Worm (Caenorhabditis elegans) whole organism, L4 larva: ENCODE results near the gene unc-43.
A peak's percentile ranks its signal among the peaks of the same experiment; 100 is the strongest.
"Not testable (repeated sequence)": the region's sequence is repeated elsewhere in the genome, so short reads cannot be mapped to it uniquely, and the experiment has no call there.

Source experiments
- D1046.2 ChIP-seq: fragments of 200-800 bp; sonication (Bioruptor generic); IDR thresholded peaks from 2 replicates; pipeline ENCODE4 v1.3.6; 2022; ENCODE audit warnings: missing genetic modification characterization, missing compliant biosample characterization
- F26F4.8 ChIP-seq: fragments of 200-800 bp; sonication (Bioruptor generic); conservative IDR thresholded peaks from 2 replicates; pipeline ENCODE4 v1.3.6; 2022; ENCODE audit warnings: missing genetic modification characterization, missing compliant biosample characterization
- F44E2.7 ChIP-seq: fragments of 200-800 bp; sonication (Bioruptor generic); IDR thresholded peaks from 2 replicates; pipeline ENCODE4 v2.1.2; 2022; ENCODE audit warnings: missing genetic modification characterization, missing compliant biosample characterization
- T20F7.1 ChIP-seq: fragments of 200-800 bp; sonication (Bioruptor generic); optimal IDR thresholded peaks from 2 replicates; lab custom pipeline; 2018; ENCODE audit warnings: mild to moderate bottlenecking, missing genetic modification characterization, missing compliant biosample characterization
- Y48G9A.11 ChIP-seq: fragments of 200-800 bp; sonication (Bioruptor generic); IDR thresholded peaks from 2 replicates; pipeline ENCODE4 v1.3.6; 2022; ENCODE audit warnings: missing genetic modification reagents, missing genetic modification characterization, missing compliant biosample characterization
- ZK337.2 ChIP-seq: fragments of 200-800 bp; sonication (Bioruptor generic); IDR thresholded peaks from 2 replicates; pipeline ENCODE4 v1.3.6; 2022; ENCODE audit warnings: missing genetic modification reagents, missing genetic modification characterization, missing compliant biosample characterization
- aha-1 ChIP-seq: fragments of 150-350 bp; peaks from one replicate; lab custom pipeline; 2014; ENCODE audit warnings: missing biosample characterization, missing genetic modification characterization
- aly-2 ChIP-seq: sonication (generic microtip); optimal IDR thresholded peaks from 2 replicates; lab custom pipeline; 2018; ENCODE audit warnings: missing biosample characterization, missing genetic modification characterization
- ama-1 ChIP-seq: fragments of 150-350 bp; optimal IDR thresholded peaks from 2 replicates; lab custom pipeline; 2014; ENCODE audit warnings: inconsistent platforms, mixed read lengths
- arid-1 ChIP-seq: fragments of 200-800 bp; sonication (Bioruptor generic); conservative IDR thresholded peaks from 2 replicates; pipeline ENCODE4 v1.3.6; 2022; ENCODE audit warnings: missing genetic modification reagents, missing genetic modification characterization, missing compliant biosample characterization
- ceh-28 ChIP-seq: fragments of 150-350 bp; optimal IDR thresholded peaks from 2 replicates; lab custom pipeline; 2014; ENCODE audit warnings: missing biosample characterization, missing genetic modification reagents, missing genetic modification characterization
- ctbp-1 ChIP-seq: fragments of 200-800 bp; sonication (Bioruptor generic); IDR thresholded peaks from 2 replicates; pipeline ENCODE4 v1.3.6; 2022; ENCODE audit warnings: missing genetic modification reagents, missing genetic modification characterization, missing compliant biosample characterization
- dmd-6 ChIP-seq: fragments of 200-800 bp; sonication (Bioruptor generic); IDR thresholded peaks from 2 replicates; pipeline ENCODE4 v1.3.6; 2022; ENCODE audit warnings: missing genetic modification reagents, missing genetic modification characterization, missing compliant biosample characterization
- dmd-8 ChIP-seq: fragments of 200-800 bp; sonication (Bioruptor generic); IDR thresholded peaks from 2 replicates; pipeline ENCODE4 v1.3.6; 2022; ENCODE audit warnings: missing genetic modification characterization, missing compliant biosample characterization
- dpl-1 ChIP-seq: fragments of 150-350 bp; optimal IDR thresholded peaks from 2 replicates; lab custom pipeline; 2014; ENCODE audit warnings: missing biosample characterization, missing genetic modification reagents, missing genetic modification characterization
- egl-43 ChIP-seq: fragments of 200-800 bp; sonication (Bioruptor generic); IDR thresholded peaks from 2 replicates; pipeline ENCODE4 v1.3.6; 2022; ENCODE audit warnings: missing genetic modification reagents, missing genetic modification characterization, missing compliant biosample characterization
- fkh-10 ChIP-seq: fragments of 150-350 bp; optimal IDR thresholded peaks from 2 replicates; lab custom pipeline; 2014; ENCODE audit warnings: missing biosample characterization, missing genetic modification reagents, missing genetic modification characterization
- hlh-11 ChIP-seq: fragments of 200-800 bp; sonication (Bioruptor generic); optimal IDR thresholded peaks from 2 replicates; lab custom pipeline; 2018; ENCODE audit warnings: mild to moderate bottlenecking, missing genetic modification characterization, missing compliant biosample characterization
- hmg-1.1 ChIP-seq: fragments of 200-800 bp; sonication (Bioruptor generic); IDR thresholded peaks from 2 replicates; pipeline ENCODE4 v1.3.6; 2022; ENCODE audit warnings: missing genetic modification reagents, missing genetic modification characterization, missing compliant biosample characterization
- lim-7 ChIP-seq: fragments of 200-800 bp; sonication (Bioruptor generic); IDR thresholded peaks from 2 replicates; pipeline ENCODE4 v1.3.6; 2022; ENCODE audit warnings: missing genetic modification characterization, missing compliant biosample characterization
- lin-29 ChIP-seq: fragments of 200-800 bp; sonication (Bioruptor generic); IDR thresholded peaks from 2 replicates; pipeline ENCODE4 v1.3.6; 2022; ENCODE audit warnings: missing genetic modification reagents, missing genetic modification characterization, missing compliant biosample characterization
- lin-38 ChIP-seq: fragments of 200-800 bp; sonication (Bioruptor generic); IDR thresholded peaks from 2 replicates; pipeline ENCODE4 v1.3.6; 2022; ENCODE audit warnings: missing genetic modification reagents, missing genetic modification characterization, missing compliant biosample characterization
- lin-39 ChIP-seq: fragments of 150-350 bp; optimal IDR thresholded peaks from 2 replicates; lab custom pipeline; 2014; ENCODE audit warnings: missing biosample characterization, missing genetic modification reagents, missing genetic modification characterization
- madf-9 ChIP-seq: fragments of 200-800 bp; sonication (Bioruptor generic); conservative IDR thresholded peaks from 2 replicates; pipeline ENCODE4 v1.3.6; 2022; ENCODE audit warnings: missing genetic modification reagents, missing genetic modification characterization, missing compliant biosample characterization
- mdt-29 ChIP-seq: fragments of 200-800 bp; sonication (Bioruptor generic); IDR thresholded peaks from 2 replicates; pipeline ENCODE4 v1.3.6; 2022; ENCODE audit warnings: missing genetic modification reagents, missing genetic modification characterization, missing compliant biosample characterization
- mep-1 ChIP-seq: fragments of 150-350 bp; sonication (generic microtip); optimal IDR thresholded peaks from 3 replicates; lab custom pipeline; 2014; ENCODE audit warnings: missing biosample characterization, missing genetic modification characterization
- mxl-3 ChIP-seq: fragments of 200-800 bp; sonication (Bioruptor generic); optimal IDR thresholded peaks from 2 replicates; lab custom pipeline; 2018; ENCODE audit warnings: mild to moderate bottlenecking, missing genetic modification characterization, missing compliant biosample characterization
- nhr-10 ChIP-seq: fragments of 150-350 bp; optimal IDR thresholded peaks from 2 replicates; lab custom pipeline; 2014; ENCODE audit warnings: missing biosample characterization, missing genetic modification characterization
- nhr-41 ChIP-seq: fragments of 200-800 bp; sonication (Bioruptor generic); IDR thresholded peaks from 2 replicates; pipeline ENCODE4 v1.3.6; 2022; ENCODE audit warnings: missing genetic modification reagents, missing genetic modification characterization, missing compliant biosample characterization
- pha-4 ChIP-seq, 2 experiments: fragments of 150-350 bp in 1 of 2; fragments of 200-800 bp in 1 of 2; sonication (Bioruptor generic) in 1 of 2; IDR thresholded peaks in 1 of 2; optimal IDR thresholded peaks in 1 of 2; 2 replicates each; pipeline versions ENCODE4 v1.3.6 to Lab custom; 2014 to 2022; ENCODE audit warnings: missing genetic modification characterization in 2 of 2, missing genetic modification reagents in 2 of 2, missing biosample characterization in 1 of 2, missing compliant biosample characterization in 1 of 2
- php-3 ChIP-seq: fragments of 200-800 bp; sonication (Bioruptor generic); IDR thresholded peaks from 2 replicates; pipeline ENCODE4 v1.3.6; 2022; ENCODE audit warnings: missing genetic modification reagents, missing genetic modification characterization, missing compliant biosample characterization
- sdz-12 ChIP-seq: fragments of 200-800 bp; sonication (Bioruptor generic); optimal IDR thresholded peaks from 2 replicates; lab custom pipeline; 2018; ENCODE audit warnings: mild to moderate bottlenecking, missing genetic modification characterization, missing compliant biosample characterization
- set-16 ChIP-seq: fragments of 200-800 bp; sonication (Bioruptor generic); IDR thresholded peaks from 2 replicates; pipeline ENCODE4 v1.3.6; 2022; ENCODE audit warnings: missing genetic modification reagents, missing genetic modification characterization, missing compliant biosample characterization
- skn-1 ChIP-seq: fragments of 150-350 bp; optimal IDR thresholded peaks from 2 replicates; lab custom pipeline; 2014; ENCODE audit warnings: missing biosample characterization, missing genetic modification characterization
- snpc-1.2 ChIP-seq: fragments of 200-800 bp; sonication (Bioruptor generic); IDR thresholded peaks from 2 replicates; pipeline ENCODE4 v1.3.6; 2022; ENCODE audit warnings: missing genetic modification reagents, missing genetic modification characterization, missing compliant biosample characterization
- spr-3 ChIP-seq: fragments of 200-800 bp; sonication (Bioruptor generic); optimal IDR thresholded peaks from 2 replicates; lab custom pipeline; 2018; ENCODE audit warnings: mild to moderate bottlenecking, missing genetic modification characterization, missing compliant biosample characterization
- unc-62 ChIP-seq, 3 experiments: fragments of 150-350 bp in 1 of 3; sonication (generic microtip); optimal IDR thresholded peaks in 2 of 3; peaks in 1 of 3; 1 replicate in 1 of 3; 2 replicates in 2 of 3; lab custom pipeline; 2014 to 2017; ENCODE audit warnings: missing biosample characterization in 3 of 3, missing genetic modification characterization in 3 of 3, missing genetic modification reagents in 3 of 3, missing genotype in 1 of 3
- vab-7 ChIP-seq: fragments of 200-800 bp; sonication (Bioruptor generic); IDR thresholded peaks from 2 replicates; pipeline ENCODE4 v1.3.6; 2022; ENCODE audit warnings: missing genetic modification reagents, missing genetic modification characterization, missing compliant biosample characterization
- ztf-7 ChIP-seq: fragments of 150-350 bp; optimal IDR thresholded peaks from 2 replicates; lab custom pipeline; 2014; ENCODE audit warnings: missing biosample characterization, missing genetic modification characterization

unc-43 gene

DNA sequence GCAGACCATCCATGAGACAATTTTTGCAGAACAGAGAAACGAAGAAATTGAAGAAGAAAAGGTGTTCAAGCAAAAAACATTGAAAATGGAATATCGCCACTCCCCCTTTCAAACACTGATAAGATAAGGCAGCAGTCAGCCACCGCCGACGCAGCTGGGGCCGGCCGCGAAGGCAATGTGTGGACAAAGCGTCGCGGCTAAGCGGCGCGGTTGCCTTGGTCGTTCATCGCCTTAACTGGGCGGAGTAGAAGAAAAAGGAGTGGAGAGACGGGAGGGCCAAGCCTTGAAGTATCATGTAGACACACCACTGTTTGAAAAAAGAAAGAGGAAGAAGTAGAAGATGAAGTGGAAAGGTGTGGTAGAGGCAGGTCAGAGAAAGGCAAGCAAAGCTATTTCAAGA is 19.1 kb downstream of the unc-43 start (continued):
- TF ChIP-seq nhr-41 (GFP tag; lab: Robert Waterston, UW), result no peak
- TF ChIP-seq snpc-1.2, result peak; percentile 42; the same call in 1 of the 2 replicates
- TF ChIP-seq lin-39 (tag; lab: Kevin White, UChicago), result no peak
- no peak for TF ChIP-seq fkh-10 (GFP tag; lab: Kevin White, UChicago)
- TF ChIP-seq arid-1, result no peak
- no peak for TF ChIP-seq sdz-12 (GFP tag; lab: Kevin White, UChicago)
- no peak for TF ChIP-seq unc-62 (GFP tag; optimal IDR thresholded peaks at IDR 0.05 in 1 of 2; lab: Kevin White, UChicago)
- TF ChIP-seq unc-62 (tag; optimal IDR thresholded peaks at IDR 0.05; lab: Kevin White, UChicago), result no peak
- peak; percentile 4 for TF ChIP-seq ama-1 (lab: Kevin White, UChicago)
- TF ChIP-seq ZK337.2 (GFP tag; lab: Robert Waterston, UW), result no peak
- TF ChIP-seq mxl-3 (GFP tag; lab: Kevin White, UChicago), result peak; percentile 97
- TF ChIP-seq aly-2 (tag; lab: Kevin White, UChicago), result no peak
- TF ChIP-seq hlh-11, result peak; percentile 84
- TF ChIP-seq ztf-7 (tag; lab: Kevin White, UChicago), result no peak
- TF ChIP-seq madf-9, result no peak
- no peak for TF ChIP-seq nhr-10 (tag; lab: Kevin White, UChicago)
- no peak for TF ChIP-seq F44E2.7
- peak; percentile 59 for TF ChIP-seq dmd-6 (GFP tag; lab: Robert Waterston, UW)
- TF ChIP-seq mep-1 (tag; lab: Kevin White, UChicago), result peak; percentile 23
- TF ChIP-seq skn-1 (tag; lab: Kevin White, UChicago), result no peak
- TF ChIP-seq hmg-1.1 (GFP tag; lab: Robert Waterston, UW), result peak; percentile 50; the same call in 1 of the 2 replicates
- TF ChIP-seq dpl-1 (GFP tag; lab: Kevin White, UChicago), result no peak
- no peak for TF ChIP-seq spr-3 (GFP tag; lab: Kevin White, UChicago)
- no peak for TF ChIP-seq T20F7.1 (GFP tag; lab: Kevin White, UChicago)
- TF ChIP-seq set-16 (GFP tag; lab: Robert Waterston, UW), result peak; percentile 83
- no peak for TF ChIP-seq ceh-28
- TF ChIP-seq aha-1 (tag; lab: Kevin White, UChicago), result peak; percentile 72

DNA sequence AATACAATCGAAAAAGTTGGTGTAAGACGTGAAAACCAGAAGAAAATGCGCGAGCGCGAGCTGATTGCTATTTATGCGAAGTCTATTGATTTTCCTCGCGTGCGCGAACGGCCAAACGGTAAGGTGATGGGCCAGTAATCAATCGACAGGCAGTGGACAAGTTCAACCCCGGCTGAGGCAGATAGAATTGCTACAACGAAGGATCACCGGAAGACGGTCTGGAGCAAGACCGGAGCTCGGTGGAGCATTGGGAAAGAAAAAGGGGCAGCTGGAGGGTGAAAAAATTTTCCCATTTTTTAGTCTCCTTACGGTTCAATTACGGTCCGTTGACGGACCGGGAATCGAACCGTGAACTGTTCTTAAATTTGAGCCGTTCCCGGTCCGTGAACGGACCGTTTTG is 26.6 kb downstream of the unc-43 start:
- TF ChIP-seq lin-29 (GFP tag; lab: Robert Waterston, UW), result 0 out of 2 replicates have a peak, but pooled peaks have one; percentile 12
- peak; percentile 56 for TF ChIP-seq set-16 (GFP tag; lab: Robert Waterston, UW)
- peak; percentile 88 for TF ChIP-seq snpc-1.2
- peak; percentile 50; the same call in 1 of the 2 replicates for TF ChIP-seq Y48G9A.11 (GFP tag; lab: Robert Waterston, UW)
- peak; percentile 54 for TF ChIP-seq pha-4 (GFP tag; IDR thresholded peaks at IDR 0.05; lab: Robert Waterston, UW)
- not testable (repeated sequence) for TF ChIP-seq pha-4 (tag; optimal IDR thresholded peaks at IDR 0.05; lab: Kevin White, UChicago)
- TF ChIP-seq ctbp-1 (GFP tag; lab: Robert Waterston, UW), result peak; percentile 50; the same call in 1 of the 2 replicates
- peak; percentile 48; the same call in 1 of the 2 replicates for TF ChIP-seq php-3 (GFP tag; lab: Robert Waterston, UW)
- 0 out of 2 replicates have a peak, but pooled peaks have one; percentile 17 for TF ChIP-seq hmg-1.1 (GFP tag; lab: Robert Waterston, UW)
- TF ChIP-seq mdt-29 (GFP tag; lab: Robert Waterston, UW), result peak; percentile 54; the same call in 1 of the 2 replicates
- peak; percentile 54; the same call in 1 of the 2 replicates for TF ChIP-seq F26F4.8 (GFP tag; lab: Robert Waterston, UW)
- TF ChIP-seq egl-43 (GFP tag; lab: Robert Waterston, UW), result peak; percentile 83
- 0 out of 2 replicates have a peak, but pooled peaks have one; percentile 62 for TF ChIP-seq D1046.2 (GFP tag; lab: Robert Waterston, UW)
- TF ChIP-seq vab-7 (GFP tag; lab: Robert Waterston, UW), result peak; percentile 61
- TF ChIP-seq dmd-8 (GFP tag; lab: Robert Waterston, UW), result peak; percentile 68; the same call in 1 of the 2 replicates
- TF ChIP-seq lin-38 (GFP tag; lab: Robert Waterston, UW), result peak; percentile 35; the same call in 1 of the 2 replicates
- TF ChIP-seq lim-7 (GFP tag; lab: Robert Waterston, UW), result peak; percentile 61; the same call in 1 of the 2 replicates
- TF ChIP-seq arid-1, result 0 out of 2 replicates have a peak, but pooled peaks have one; percentile 50
